Fruit fly (Drosophila melanogaster) whole organism, embryonic: ENCODE measurements around the gene twe.

Source experiments
- Bgb ChIP-seq: fragments of 200-800 bp; sonication (Bioruptor generic); IDR thresholded peaks from 2 replicates; pipeline ENCODE4 v1.3.6; 2022; ENCODE audit warnings: missing biosample characterization, missing genetic modification characterization; ENCODE audit not compliant: partially characterized antibody
- CG10147 ChIP-seq: fragments of 200-800 bp; sonication (Bioruptor generic); optimal IDR thresholded peaks from 2 replicates; lab custom pipeline; 2019; ENCODE audit warnings: missing biosample characterization, mild to moderate bottlenecking, missing genetic modification characterization, moderate library complexity
- CG10267 ChIP-seq: fragments of 200-800 bp; sonication (Bioruptor generic); optimal IDR thresholded peaks from 2 replicates; lab custom pipeline; 2018; ENCODE audit warnings: missing biosample characterization, mild to moderate bottlenecking, missing genetic modification characterization, moderate library complexity
- CG10979 ChIP-seq: fragments of 200-800 bp; sonication (Bioruptor generic); optimal IDR thresholded peaks from 2 replicates; lab custom pipeline; 2018; ENCODE audit warnings: missing biosample characterization, mild to moderate bottlenecking, missing genetic modification characterization, moderate library complexity
- CG11695 ChIP-seq: fragments of 200-800 bp; sonication (Bioruptor generic); IDR thresholded peaks from 3 replicates; pipeline ENCODE4 v1.3.6; 2022; ENCODE audit warnings: missing biosample characterization, missing genetic modification characterization
- CG12071 ChIP-seq: fragments of 200-800 bp; sonication (Bioruptor generic); optimal IDR thresholded peaks from 3 replicates; lab custom pipeline; 2018; ENCODE audit warnings: missing biosample characterization, mild to moderate bottlenecking, missing genetic modification characterization
- CG12659 ChIP-seq: fragments of 200-800 bp; sonication (Bioruptor generic); optimal IDR thresholded peaks from 3 replicates; lab custom pipeline; 2017; ENCODE audit warnings: mild to moderate bottlenecking, missing biosample characterization, missing genetic modification reagents, missing genetic modification characterization
- CG13424 ChIP-seq: fragments of 200-800 bp; sonication (Bioruptor generic); optimal IDR thresholded peaks from 2 replicates; lab custom pipeline; 2019; ENCODE audit warnings: missing biosample characterization, mild to moderate bottlenecking, missing genetic modification characterization, moderate library complexity
- CG13775 ChIP-seq: fragments of 200-800 bp; sonication (Bioruptor generic); optimal IDR thresholded peaks from 3 replicates; lab custom pipeline; 2017; ENCODE audit warnings: missing biosample characterization, mild to moderate bottlenecking, missing genetic modification characterization
- CG15073 ChIP-seq: fragments of 200-800 bp; sonication (Bioruptor generic); optimal IDR thresholded peaks from 2 replicates; lab custom pipeline; 2016; ENCODE audit warnings: missing biosample characterization, missing genetic modification characterization
- CG1603 ChIP-seq: fragments of 200-800 bp; sonication (Bioruptor generic); optimal IDR thresholded peaks from 2 replicates; lab custom pipeline; 2019; ENCODE audit warnings: missing biosample characterization, mild to moderate bottlenecking, missing genetic modification characterization, moderate library complexity
- CG17359 ChIP-seq: fragments of 200-800 bp; sonication (Bioruptor generic); optimal IDR thresholded peaks from 3 replicates; lab custom pipeline; 2018; ENCODE audit warnings: missing biosample characterization, mild to moderate bottlenecking, missing genetic modification characterization, moderate library complexity
- CG17385 ChIP-seq: fragments of 200-800 bp; sonication (Bioruptor generic); optimal IDR thresholded peaks from 3 replicates; lab custom pipeline; 2018; ENCODE audit warnings: missing biosample characterization, mild to moderate bottlenecking, missing genetic modification characterization
- CG18262 ChIP-seq: fragments of 200-800 bp; optimal IDR thresholded peaks from 3 replicates; lab custom pipeline; 2019; ENCODE audit warnings: missing biosample characterization, mild to moderate bottlenecking, missing genetic modification characterization, moderate library complexity
- CG30403 ChIP-seq: fragments of 200-800 bp; sonication (Bioruptor generic); optimal IDR thresholded peaks from 3 replicates; lab custom pipeline; 2016; ENCODE audit warnings: missing biosample characterization, missing genetic modification characterization
- CG31441 ChIP-seq: fragments of 200-800 bp; sonication (Bioruptor generic); IDR thresholded peaks from 2 replicates; pipeline ENCODE4 v1.3.6; 2022; ENCODE audit warnings: missing biosample characterization, missing genetic modification characterization
- CG34224 ChIP-seq: fragments of 200-800 bp; sonication (Bioruptor generic); IDR thresholded peaks from 3 replicates; pipeline ENCODE4 v1.3.6; 2022; ENCODE audit warnings: missing biosample characterization, missing genetic modification characterization; ENCODE audit not compliant: partially characterized antibody
- CG34422 ChIP-seq: fragments of 200-800 bp; sonication (Bioruptor generic); IDR thresholded peaks from 3 replicates; pipeline ENCODE4 v1.3.6; 2022; ENCODE audit warnings: missing biosample characterization, missing genetic modification characterization
- CG4360 ChIP-seq: fragments of 200-800 bp; sonication (Bioruptor generic); IDR thresholded peaks from 2 replicates; pipeline ENCODE4 v1.3.6; 2022; ENCODE audit warnings: missing biosample characterization, missing genetic modification characterization
- CG6683 ChIP-seq: fragments of 200-800 bp; sonication (Bioruptor generic); optimal IDR thresholded peaks from 2 replicates; lab custom pipeline; 2017; ENCODE audit warnings: missing biosample characterization, mild to moderate bottlenecking, missing genetic modification characterization, missing genetic modification reagents
- CG6813 ChIP-seq: fragments of 200-800 bp; sonication (Bioruptor generic); optimal IDR thresholded peaks from 2 replicates; lab custom pipeline; 2017; ENCODE audit warnings: missing biosample characterization, missing genetic modification characterization, mild to moderate bottlenecking, moderate library complexity, missing genetic modification reagents
- CG9727 ChIP-seq: fragments of 200-800 bp; sonication (Bioruptor generic); optimal IDR thresholded peaks from 3 replicates; lab custom pipeline; 2017; ENCODE audit warnings: missing biosample characterization, mild to moderate bottlenecking, missing genetic modification characterization
- Dad ChIP-seq: fragments of 200-800 bp; sonication (Bioruptor generic); optimal IDR thresholded peaks from 3 replicates; lab custom pipeline; 2016; ENCODE audit warnings: missing biosample characterization, missing genetic modification characterization
- Hr51 ChIP-seq, 2 experiments: fragments of 200-800 bp; sonication (Bioruptor generic); optimal IDR thresholded peaks; 2 replicates in 1 of 2; 3 replicates in 1 of 2; lab custom pipeline; 2016 to 2018; ENCODE audit warnings: missing biosample characterization in 2 of 2, missing genetic modification characterization in 2 of 2, mild to moderate bottlenecking in 1 of 2, moderate library complexity in 1 of 2
- Med ChIP-seq: fragments of 200-800 bp; sonication (Bioruptor generic); peaks from one replicate; lab custom pipeline; 2016; ENCODE audit warnings: missing biosample characterization, missing genetic modification characterization, mild to moderate bottlenecking, inconsistent platforms, moderate library complexity
- NC2β ChIP-seq: fragments of 200-800 bp; sonication (Bioruptor generic); optimal IDR thresholded peaks from 2 replicates; lab custom pipeline; 2016; ENCODE audit warnings: missing biosample characterization, missing genetic modification characterization
- Ptx1 ChIP-seq: fragments of 200-800 bp; sonication (Bioruptor generic); IDR thresholded peaks from 2 replicates; pipeline ENCODE4 v1.3.6; 2022; ENCODE audit warnings: missing biosample characterization, missing genetic modification characterization
- Sox100B ChIP-seq: fragments of 200-800 bp; sonication (Bioruptor generic); optimal IDR thresholded peaks from 3 replicates; lab custom pipeline; 2018; ENCODE audit warnings: missing biosample characterization, mild to moderate bottlenecking, missing genetic modification characterization
- ato ChIP-seq: fragments of 200-800 bp; sonication (Bioruptor generic); IDR thresholded peaks from 2 replicates; pipeline ENCODE4 v1.3.6; 2022; ENCODE audit warnings: missing biosample characterization, missing genetic modification characterization; ENCODE audit not compliant: partially characterized antibody
- az2 ChIP-seq: fragments of 200-800 bp; sonication (Bioruptor generic); optimal IDR thresholded peaks from 3 replicates; lab custom pipeline; 2016; ENCODE audit warnings: missing biosample characterization, missing genetic modification characterization
- bab2 ChIP-seq: fragments of 200-800 bp; sonication (Bioruptor generic); optimal IDR thresholded peaks from 2 replicates; lab custom pipeline; 2016; ENCODE audit warnings: missing biosample characterization, missing genetic modification characterization
- bsh ChIP-seq, 2 experiments: fragments of 200-800 bp; sonication (Bioruptor generic); optimal IDR thresholded peaks; 2 replicates each; lab custom pipeline; 2017 to 2018; ENCODE audit warnings: mild to moderate bottlenecking in 2 of 2, missing biosample characterization in 2 of 2, missing genetic modification characterization in 2 of 2, moderate library complexity in 1 of 2
- dimm ChIP-seq: fragments of 200-800 bp; sonication (Bioruptor generic); IDR thresholded peaks from 2 replicates; pipeline ENCODE4 v1.3.6; 2022; ENCODE audit warnings: missing biosample characterization, missing genetic modification characterization
- dysf ChIP-seq: fragments of 200-800 bp; sonication (Bioruptor generic); IDR thresholded peaks from 3 replicates; pipeline ENCODE4 v1.3.6; 2022; ENCODE audit warnings: missing biosample characterization, missing genetic modification characterization
- hbn ChIP-seq: fragments of 200-800 bp; sonication (Bioruptor generic); IDR thresholded peaks from 2 replicates; pipeline ENCODE4 v1.3.6; 2022; ENCODE audit warnings: missing biosample characterization, missing genetic modification characterization; ENCODE audit not compliant: partially characterized antibody
- her ChIP-seq: fragments of 200-800 bp; sonication (Bioruptor generic); optimal IDR thresholded peaks from 2 replicates; lab custom pipeline; 2016; ENCODE audit warnings: missing biosample characterization, missing genetic modification characterization
- hkb ChIP-seq, 2 experiments: fragments of 200-800 bp in 1 of 2; fragments of >200 bp in 1 of 2; sonication (Bioruptor generic) in 1 of 2; IDR thresholded peaks in 1 of 2; optimal IDR thresholded peaks in 1 of 2; 2 replicates each; pipeline versions ENCODE4 v1.3.6 to Lab custom; 2017 to 2022; ENCODE audit warnings: missing biosample characterization in 1 of 2, missing genetic modification characterization in 1 of 2
- lab ChIP-seq: fragments of 200-800 bp; sonication (Bioruptor generic); optimal IDR thresholded peaks from 3 replicates; lab custom pipeline; 2017; ENCODE audit warnings: missing biosample characterization, missing genetic modification characterization, mild to moderate bottlenecking, moderate library complexity, missing genetic modification reagents
- lilli ChIP-seq: fragments of 200-800 bp; sonication (Bioruptor generic); optimal IDR thresholded peaks from 3 replicates; lab custom pipeline; 2016; ENCODE audit warnings: missing biosample characterization, missing genetic modification characterization
- odd ChIP-seq: fragments of 200-800 bp; sonication (Bioruptor generic); optimal IDR thresholded peaks from 2 replicates; lab custom pipeline; 2017; ENCODE audit warnings: missing biosample characterization, mild to moderate bottlenecking, missing genetic modification characterization
- pb ChIP-seq: fragments of 200-800 bp; sonication (Bioruptor generic); optimal IDR thresholded peaks from 3 replicates; lab custom pipeline; 2016; ENCODE audit warnings: missing biosample characterization, missing genetic modification characterization
- pita ChIP-seq: fragments of 200-800 bp; sonication (Bioruptor generic); optimal IDR thresholded peaks from 2 replicates; lab custom pipeline; 2017; ENCODE audit warnings: missing biosample characterization, mild to moderate bottlenecking, missing genetic modification characterization
- row ChIP-seq: fragments of 200-800 bp; sonication (Bioruptor generic); IDR thresholded peaks from 3 replicates; pipeline ENCODE4 v1.3.6; 2022; ENCODE audit warnings: missing biosample characterization, missing genetic modification characterization
- sim ChIP-seq: fragments of 200-800 bp; sonication (Bioruptor generic); IDR thresholded peaks from 2 replicates; pipeline ENCODE4 v1.3.6; 2022; ENCODE audit warnings: missing biosample characterization, missing genetic modification characterization
- slbo ChIP-seq: fragments of 200-800 bp; sonication (Bioruptor generic); IDR thresholded peaks from 2 replicates; pipeline ENCODE4 v1.3.6; 2022; ENCODE audit warnings: missing biosample characterization, missing genetic modification characterization
- stc ChIP-seq: fragments of 200-800 bp; sonication (Bioruptor generic); IDR thresholded peaks from 2 replicates; pipeline ENCODE4 v1.3.6; 2022; ENCODE audit warnings: missing biosample characterization, missing genetic modification characterization
- tio ChIP-seq: fragments of 200-800 bp; sonication (Bioruptor generic); optimal IDR thresholded peaks from 2 replicates; lab custom pipeline; 2017; ENCODE audit warnings: missing biosample characterization, missing genetic modification characterization, inconsistent platforms
- unpg ChIP-seq: fragments of 200-800 bp; sonication (Bioruptor generic); optimal IDR thresholded peaks from 3 replicates; lab custom pipeline; 2018; ENCODE audit warnings: missing biosample characterization, mild to moderate bottlenecking, missing genetic modification characterization, moderate library complexity
- zfh1 ChIP-seq: fragments of 200-800 bp; sonication (Bioruptor generic); IDR thresholded peaks from 3 replicates; pipeline ENCODE4 v1.3.6; 2022; ENCODE audit warnings: missing biosample characterization, missing genetic modification characterization

The twe gene

dm6 chr2L:16275809-16276178, 14.1 kb upstream of the twe start (continued):
- TF ChIP-seq CG18262 = peak; percentile 58
- TF ChIP-seq CG15073 (GFP tag; lab: Kevin White, UChicago) = no peak
- TF ChIP-seq CG6813 (GFP tag; lab: Kevin White, UChicago) = peak; percentile 60
- TF ChIP-seq slbo (GFP tag; lab: Robert Waterston, UW) = peak; percentile 47
- TF ChIP-seq dysf (GFP tag; lab: Robert Waterston, UW) = peak; percentile 68
- TF ChIP-seq CG6683 (GFP tag; lab: Kevin White, UChicago) = peak; percentile 40
- peak; percentile 48 for TF ChIP-seq CG17359 (tag; lab: Kevin White, UChicago)
- TF ChIP-seq hbn (GFP tag; lab: Robert Waterston, UW) = no peak
- TF ChIP-seq odd (GFP tag; lab: Kevin White, UChicago) = peak; percentile 49
- peak; percentile 46 for TF ChIP-seq Sox100B (GFP tag; lab: Kevin White, UChicago)
- TF ChIP-seq NC2β (GFP tag; lab: Kevin White, UChicago) = no peak
- no peak for TF ChIP-seq ato
- peak; percentile 19; the same call in 1 of the 3 replicates for TF ChIP-seq zfh1 (GFP tag; lab: Robert Waterston, UW)
- peak; percentile 0 for TF ChIP-seq tio
- TF ChIP-seq az2 = peak; percentile 16
- TF ChIP-seq pita (GFP tag; lab: Kevin White, UChicago) = no peak
- peak; percentile 81 for TF ChIP-seq lab (GFP tag; lab: Kevin White, UChicago)
- no peak for TF ChIP-seq Bgb (GFP tag; lab: Robert Waterston, UW)
- peak; percentile 45 for TF ChIP-seq CG12071
- TF ChIP-seq Dad (GFP tag; lab: Kevin White, UChicago) = peak; percentile 39
- TF ChIP-seq unpg (GFP tag; lab: Kevin White, UChicago) = peak; percentile 55
- peak; percentile 50 for TF ChIP-seq CG10147
- 0 out of 3 replicates have a peak, but pooled peaks have one; percentile 48 for TF ChIP-seq CG34422 (GFP tag; lab: Robert Waterston, UW)
- TF ChIP-seq sim (GFP tag; lab: Robert Waterston, UW) = no peak
- no peak for TF ChIP-seq dimm (GFP tag; lab: Robert Waterston, UW)
- TF ChIP-seq row (GFP tag; lab: Robert Waterston, UW) = peak; percentile 44; the same call in 1 of the 3 replicates
- peak; percentile 19 for TF ChIP-seq CG1603 (tag; lab: Kevin White, UChicago)
- peak; percentile 16 for TF ChIP-seq bab2 (GFP tag; lab: Kevin White, UChicago)
- TF ChIP-seq CG31441 (GFP tag; lab: Robert Waterston, UW) = peak; percentile 61
- TF ChIP-seq CG30403 = peak; percentile 35
- peak; percentile 43 for TF ChIP-seq CG17385 (GFP tag; lab: Kevin White, UChicago)
- peak; percentile 48 for TF ChIP-seq CG12659 (GFP tag; lab: Kevin White, UChicago)
- peak in 1 of 2 experiments; percentile 70 for TF ChIP-seq Hr51 (GFP tag; optimal IDR thresholded peaks at IDR 0.05; lab: Kevin White, UChicago)
- TF ChIP-seq CG9727 (GFP tag; lab: Kevin White, UChicago) = peak; percentile 63
- TF ChIP-seq CG11695 = 0 out of 3 replicates have a peak, but pooled peaks have one; percentile 51
- TF ChIP-seq CG10267 (tag; lab: Kevin White, UChicago) = peak; percentile 36
- TF ChIP-seq her (GFP tag; lab: Kevin White, UChicago) = no peak
- peak; percentile 44 for TF ChIP-seq CG10979
- peak; percentile 84 for TF ChIP-seq Med
- TF ChIP-seq hkb (optimal IDR thresholded peaks at IDR 0.05; lab: Kevin White, UChicago) = no peak
- peak; percentile 36; the same call in 1 of the 2 replicates for TF ChIP-seq hkb (GFP tag; IDR thresholded peaks at IDR 0.05; lab: Robert Waterston, UW)
- TF ChIP-seq bsh (GFP tag; optimal IDR thresholded peaks at IDR 0.05; lab: Kevin White, UChicago) = peak in 1 of 2 experiments; percentile 41
- TF ChIP-seq CG13775 (GFP tag; lab: Kevin White, UChicago) = peak; percentile 55
- TF ChIP-seq Ptx1 (GFP tag; lab: Robert Waterston, UW) = peak; percentile 35
- no peak for TF ChIP-seq pb (GFP tag; lab: Kevin White, UChicago)
- 0 out of 2 replicates have a peak, but pooled peaks have one; percentile 8 for TF ChIP-seq stc
- TF ChIP-seq CG34224 (GFP tag; lab: Robert Waterston, UW) = no peak
- TF ChIP-seq lilli (GFP tag; lab: Kevin White, UChicago) = peak; percentile 45
- peak; percentile 33; the same call in 1 of the 2 replicates for TF ChIP-seq CG4360
- peak; percentile 28 for TF ChIP-seq CG13424 (tag; lab: Kevin White, UChicago)
